Worm (Caenorhabditis elegans) whole organism, L2 larva: ENCODE data around the gene srw-107.

Experiments
- mdl-1 ChIP-seq, 2 experiments: fragments of 150-350 bp in 1 of 2; sonication (generic microtip) in 1 of 2; optimal IDR thresholded peaks; 2 replicates each; lab custom pipeline; 2017; ENCODE audit warnings: missing biosample characterization in 2 of 2, missing genetic modification characterization in 2 of 2
- nhr-11 ChIP-seq: fragments of 150-350 bp; optimal IDR thresholded peaks from 2 replicates; lab custom pipeline; 2014; ENCODE audit warnings: missing biosample characterization, missing genetic modification characterization
- nhr-12 ChIP-seq: fragments of 150-350 bp; optimal IDR thresholded peaks from 2 replicates; lab custom pipeline; 2014; ENCODE audit warnings: missing biosample characterization, missing genetic modification characterization
- skn-1 ChIP-seq: sonication (generic microtip); optimal IDR thresholded peaks from 2 replicates; lab custom pipeline; 2017; ENCODE audit warnings: missing biosample characterization, missing genetic modification characterization
- ztf-4 ChIP-seq: fragments of 150-350 bp; optimal IDR thresholded peaks from 2 replicates; lab custom pipeline; 2014; ENCODE audit warnings: missing biosample characterization, missing genetic modification characterization

- TF ChIP-seq nhr-11 (tag; lab: Kevin White, UChicago) (no peak), ztf-4 (tag; lab: Kevin White, UChicago) (no peak), mdl-1 (tag; optimal IDR thresholded peaks at IDR 0.05; lab: Kevin White, UChicago) (no peak), skn-1 (tag; lab: Kevin White, UChicago) (no peak), nhr-12 (tag; lab: Kevin White, UChicago) (no peak)
Observed at ce11 chrV:536571-536970, 15.2 kb upstream of the srw-107 start, which contains the start of gene C14C6.5.
